Fruit fly (Drosophila melanogaster): ENCODE results near the gene CG4119.

dm6 chrX:5649387-5649786, 16.5 kb upstream of the CG4119 start:
- TF ChIP-seq CG8478 (optimal IDR thresholded peaks at IDR 0.05) (no peak), pan (optimal IDR thresholded peaks at IDR 0.05) (no peak), Dll (optimal IDR thresholded peaks at IDR 0.05) (no peak)

Data from whole organism.